Worm (Caenorhabditis elegans) whole organism, L4 larva: ENCODE results near the gene R02F2.5.

ENCODE experiments used
- R02D3.7 ChIP-seq: fragments of 150-350 bp; sonication (generic microtip); optimal IDR thresholded peaks from 3 replicates; lab custom pipeline; 2014; ENCODE audit warnings: missing biosample characterization, missing genetic modification characterization
- T20F7.1 ChIP-seq: fragments of 200-800 bp; sonication (Bioruptor generic); optimal IDR thresholded peaks from 2 replicates; lab custom pipeline; 2018; ENCODE audit warnings: mild to moderate bottlenecking, missing genetic modification characterization, missing compliant biosample characterization
- Y48G9A.11 ChIP-seq: fragments of 200-800 bp; sonication (Bioruptor generic); IDR thresholded peaks from 2 replicates; pipeline ENCODE4 v1.3.6; 2022; ENCODE audit warnings: missing genetic modification reagents, missing genetic modification characterization, missing compliant biosample characterization
- aly-2 ChIP-seq: sonication (generic microtip); optimal IDR thresholded peaks from 2 replicates; lab custom pipeline; 2018; ENCODE audit warnings: missing biosample characterization, missing genetic modification characterization
- ceh-20 ChIP-seq: fragments of 200-800 bp; sonication (Bioruptor generic); IDR thresholded peaks from 2 replicates; pipeline ENCODE4 v1.3.6; 2022; ENCODE audit warnings: missing genetic modification reagents, missing genetic modification characterization, missing compliant biosample characterization
- ces-1 ChIP-seq: fragments of 150-350 bp; sonication (generic microtip); optimal IDR thresholded peaks from 4 replicates; lab custom pipeline; 2014; ENCODE audit warnings: missing biosample characterization, missing genetic modification reagents, missing genetic modification characterization
- cey-2 ChIP-seq: sonication (generic microtip); optimal IDR thresholded peaks from 3 replicates; lab custom pipeline; 2017; ENCODE audit warnings: missing genetic modification characterization, mild to moderate bottlenecking, missing compliant biosample characterization, antibody characterized with exemption, borderline replicate concordance; ENCODE audit not compliant: insufficient read depth
- daf-16 ChIP-seq, 3 experiments: sonication (generic microtip); optimal IDR thresholded peaks; 2 replicates each; lab custom pipeline; 2016 to 2017; ENCODE audit warnings: missing genetic modification characterization in 3 of 3, missing genetic modification reagents in 3 of 3, mild to moderate bottlenecking in 2 of 3, missing compliant biosample characterization in 2 of 3, missing biosample characterization in 1 of 3, moderate library complexity in 1 of 3
- dpl-1 ChIP-seq: fragments of 150-350 bp; optimal IDR thresholded peaks from 2 replicates; lab custom pipeline; 2014; ENCODE audit warnings: missing biosample characterization, missing genetic modification reagents, missing genetic modification characterization
- dve-1 ChIP-seq: sonication (generic microtip); optimal IDR thresholded peaks from 2 replicates; lab custom pipeline; 2017; ENCODE audit warnings: antibody characterized with exemption, mild to moderate bottlenecking, missing genetic modification characterization, missing compliant biosample characterization; ENCODE audit not compliant: insufficient read depth
- fos-1 ChIP-seq: fragments of 150-350 bp; optimal IDR thresholded peaks from 2 replicates; lab custom pipeline; 2014; ENCODE audit warnings: missing biosample characterization, missing genetic modification characterization
- hlh-11 ChIP-seq: fragments of 200-800 bp; sonication (Bioruptor generic); optimal IDR thresholded peaks from 2 replicates; lab custom pipeline; 2018; ENCODE audit warnings: mild to moderate bottlenecking, missing genetic modification characterization, missing compliant biosample characterization
- lin-1 ChIP-seq: fragments of 200-800 bp; sonication (Bioruptor generic); IDR thresholded peaks from 2 replicates; pipeline ENCODE4 v1.3.6; 2022; ENCODE audit warnings: missing genetic modification reagents, missing genetic modification characterization, missing compliant biosample characterization
- lsy-2 ChIP-seq, 2 experiments: fragments of 150-350 bp in 1 of 2; sonication (generic microtip) in 1 of 2; optimal IDR thresholded peaks; 2 replicates each; lab custom pipeline; 2014 to 2017; ENCODE audit warnings: missing biosample characterization in 2 of 2, missing genetic modification characterization in 2 of 2
- madf-9 ChIP-seq: fragments of 200-800 bp; sonication (Bioruptor generic); conservative IDR thresholded peaks from 2 replicates; pipeline ENCODE4 v1.3.6; 2022; ENCODE audit warnings: missing genetic modification reagents, missing genetic modification characterization, missing compliant biosample characterization
- mdl-1 ChIP-seq, 2 experiments: fragments of 150-350 bp in 1 of 2; sonication (generic microtip) in 1 of 2; optimal IDR thresholded peaks; 2 replicates each; lab custom pipeline; 2014 to 2017; ENCODE audit warnings: missing biosample characterization in 2 of 2, missing genetic modification characterization in 2 of 2
- mes-2 ChIP-seq: sonication (generic microtip); optimal IDR thresholded peaks from 2 replicates; lab custom pipeline; 2016; ENCODE audit warnings: missing genotype, mild to moderate bottlenecking, missing genetic modification characterization, missing compliant biosample characterization; ENCODE audit not compliant: poor library complexity, severe bottlenecking
- nhr-111 ChIP-seq: fragments of 200-800 bp; sonication (Bioruptor generic); optimal IDR thresholded peaks from 2 replicates; lab custom pipeline; 2018; ENCODE audit warnings: mild to moderate bottlenecking, missing genetic modification characterization, missing compliant biosample characterization
- nhr-237 ChIP-seq: sonication (generic microtip); optimal IDR thresholded peaks from 2 replicates; lab custom pipeline; 2017; ENCODE audit warnings: missing biosample characterization, missing genetic modification characterization
- nhr-25 ChIP-seq: sonication (generic microtip); optimal IDR thresholded peaks from 2 replicates; lab custom pipeline; 2017; ENCODE audit warnings: missing genetic modification characterization, mild to moderate bottlenecking, missing compliant biosample characterization, antibody characterized with exemption, moderate library complexity, borderline replicate concordance; ENCODE audit not compliant: insufficient read depth
- rbr-2 ChIP-seq: sonication (generic microtip); optimal IDR thresholded peaks from 2 replicates; lab custom pipeline; 2016; ENCODE audit warnings: missing genotype, missing genetic modification characterization, missing compliant biosample characterization
- saeg-2 ChIP-seq: fragments of 200-800 bp; sonication (Bioruptor generic); IDR thresholded peaks from 2 replicates; pipeline ENCODE4 v1.3.6; 2022; ENCODE audit warnings: missing genetic modification reagents, missing genetic modification characterization, missing compliant biosample characterization
- snpc-1.2 ChIP-seq: fragments of 200-800 bp; sonication (Bioruptor generic); IDR thresholded peaks from 2 replicates; pipeline ENCODE4 v1.3.6; 2022; ENCODE audit warnings: missing genetic modification reagents, missing genetic modification characterization, missing compliant biosample characterization
- unc-130 ChIP-seq: sonication (generic microtip); optimal IDR thresholded peaks from 2 replicates; lab custom pipeline; 2016; ENCODE audit warnings: missing genetic modification reagents, missing genetic modification characterization, missing compliant biosample characterization
- vab-7 ChIP-seq: fragments of 200-800 bp; sonication (Bioruptor generic); IDR thresholded peaks from 2 replicates; pipeline ENCODE4 v1.3.6; 2022; ENCODE audit warnings: missing genetic modification reagents, missing genetic modification characterization, missing compliant biosample characterization
- zfp-3 ChIP-seq: fragments of 200-800 bp; sonication (Bioruptor generic); conservative IDR thresholded peaks from 2 replicates; pipeline ENCODE4 v1.3.6; 2022; ENCODE audit warnings: missing genetic modification reagents, missing genetic modification characterization, missing compliant biosample characterization
- zip-2 ChIP-seq: fragments of 150-350 bp; optimal IDR thresholded peaks from 2 replicates; lab custom pipeline; 2014; ENCODE audit warnings: missing biosample characterization, missing genetic modification characterization
- ztf-7 ChIP-seq: fragments of 150-350 bp; optimal IDR thresholded peaks from 2 replicates; lab custom pipeline; 2014; ENCODE audit warnings: missing biosample characterization, missing genetic modification characterization

The R02F2.5 gene

ce11 chrIII:5483738-5484315 lies 4.7 kb downstream of the R02F2.5 start, which contains the start of the genes R02F2.7 and R02F2.4:
Gene R02F2.7 (minus strand): TSS chrIII:5483773.
Gene R02F2.4 (plus strand): TSS chrIII:5484289.
- TF ChIP-seq nhr-237 (no peak), unc-130 (GFP tag; lab: Kevin White, UChicago) (peak; percentile 22), madf-9 (no peak), dpl-1 (peak; percentile 74), mes-2 (tag; lab: Kevin White, UChicago) (peak; percentile 41), zip-2 (no peak)

ce11 chrIII:5486345-5486744 lies 7.2 kb downstream of the R02F2.5 start:
- no peak for TF ChIP-seq fos-1 (tag; lab: Kevin White, UChicago)
- TF ChIP-seq ceh-20: no peak
- no peak for TF ChIP-seq saeg-2 (GFP tag; lab: Robert Waterston, UW)
- TF ChIP-seq zfp-3 (GFP tag; lab: Robert Waterston, UW): no peak
- TF ChIP-seq aly-2 (tag; lab: Kevin White, UChicago): no peak
- no peak for TF ChIP-seq T20F7.1 (GFP tag; lab: Kevin White, UChicago)
- TF ChIP-seq dve-1 (tag; lab: Kevin White, UChicago): no peak

DNA sequence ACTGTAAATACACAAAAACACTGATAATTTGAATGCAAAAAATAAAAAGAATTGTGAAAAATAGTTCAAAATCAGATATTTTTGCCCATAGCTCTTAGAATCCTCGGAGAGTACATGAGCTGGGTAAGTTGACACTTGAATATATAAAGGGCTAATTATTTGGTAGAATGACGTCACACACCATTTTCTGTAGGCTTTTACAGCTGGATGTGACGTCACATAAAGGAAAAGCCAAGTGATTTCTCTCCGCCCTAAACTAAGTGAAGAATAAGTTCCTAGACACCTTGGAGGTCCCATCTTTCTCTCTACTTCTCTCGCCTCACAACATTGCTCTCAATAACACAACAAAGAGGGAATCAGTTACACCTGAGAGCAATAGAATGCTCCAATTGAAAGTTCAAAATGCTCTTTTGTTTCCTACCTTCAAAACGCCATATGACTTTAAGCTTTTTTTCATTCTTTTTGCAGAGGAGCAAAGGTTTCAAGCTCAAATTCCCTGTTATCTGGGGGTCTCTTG lies 8.0 kb downstream of the R02F2.5 start, which contains the start of gene osg-1:
osg-1 (plus strand) TSS at position 467 of the 517 bp plus-strand sequence.
- TF ChIP-seq rbr-2 (tag; lab: Kevin White, UChicago) (no peak), ztf-7 (tag; lab: Kevin White, UChicago) (no peak), nhr-111 (no peak), hlh-11 (tag; lab: Kevin White, UChicago) (no peak), saeg-2 (GFP tag; lab: Robert Waterston, UW) (no peak), ces-1 (GFP tag; lab: Kevin White, UChicago) (no peak), daf-16 (GFP tag; optimal IDR thresholded peaks at IDR 0.05; lab: Kevin White, UChicago) (no peak), daf-16 (tag; optimal IDR thresholded peaks at IDR 0.05; lab: Kevin White, UChicago) (no peak)

DNA sequence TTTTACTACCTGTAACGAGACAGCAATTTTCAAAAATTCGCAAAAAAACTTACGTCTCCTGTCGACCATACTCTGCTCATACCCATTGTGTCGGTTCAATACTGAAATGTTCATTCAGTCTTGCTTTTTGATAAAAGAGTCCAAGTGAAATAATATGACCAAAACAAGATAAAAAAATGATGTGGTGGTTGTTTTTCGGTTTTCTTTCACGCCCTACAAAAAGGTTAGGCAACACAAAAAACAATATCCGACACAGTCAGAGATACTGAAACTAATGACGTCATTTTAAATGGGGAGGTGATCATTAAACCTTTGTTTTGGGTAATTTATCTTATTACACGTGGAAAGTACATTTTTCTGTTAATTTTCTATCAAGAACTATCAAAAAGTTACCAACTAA lies 16.1 kb downstream of the R02F2.5 start, which contains the start of gene R02F2.8:
R02F2.8 (minus strand) TSS at position 101 of the 400 bp plus-strand sequence.
- no peak for TF ChIP-seq snpc-1.2

- TF ChIP-seq vab-7 (GFP tag; lab: Robert Waterston, UW) (no peak), lsy-2 (tag; optimal IDR thresholded peaks at IDR 0.05; lab: Kevin White, UChicago) (no peak), cey-2 (tag; lab: Kevin White, UChicago) (no peak), nhr-25 (tag; lab: Kevin White, UChicago) (no peak), dpl-1 (peak; percentile 92), lin-1 (GFP tag; lab: Robert Waterston, UW) (no peak), Y48G9A.11 (GFP tag; lab: Robert Waterston, UW) (peak; percentile 98), R02D3.7 (tag; lab: Kevin White, UChicago) (peak; percentile 75), unc-130 (GFP tag; lab: Kevin White, UChicago) (no peak), mdl-1 (tag; optimal IDR thresholded peaks at IDR 0.05; lab: Kevin White, UChicago) (no peak), T20F7.1 (GFP tag; lab: Kevin White, UChicago) (peak; percentile 96), mes-2 (tag; lab: Kevin White, UChicago) (peak; percentile 58)
These were observed 19.9 kb downstream of the R02F2.5 start, which contains the start of gene R02F2.9 for ce11 chrIII:5498973-5499372. Gene R02F2.9 (plus strand): TSS chrIII:5499190.
